Worm (Caenorhabditis elegans): Measurements from ENCODE around the gene C17B7.8.

DNA sequence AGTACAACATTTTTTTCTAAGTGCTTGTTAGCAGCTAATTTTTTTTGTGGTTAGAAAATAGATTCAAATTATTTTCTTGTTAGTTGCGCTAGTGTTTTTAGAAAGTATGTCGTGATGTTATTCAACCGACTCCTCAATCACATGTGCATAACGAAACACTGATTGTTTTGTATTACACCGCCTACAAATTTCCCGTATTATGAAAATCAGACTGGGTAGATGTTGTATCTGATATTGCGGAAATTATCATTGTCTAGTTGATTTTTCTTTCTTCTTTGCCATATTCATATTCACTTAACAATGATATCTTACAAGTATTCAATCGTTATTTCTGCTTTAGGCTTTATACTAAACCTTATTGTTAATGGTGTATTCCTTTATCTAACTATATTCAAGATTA is 27.2 kb upstream of the C17B7.8 start, which contains the start of gene str-63:
- TF ChIP-seq fos-1 (tag; optimal IDR thresholded peaks at IDR 0.05) (no peak), dmd-4 (tag; optimal IDR thresholded peaks at IDR 0.05) (no peak), elt-3 (tag; optimal IDR thresholded peaks at IDR 0.05) (no peak), lin-39 (tag; optimal IDR thresholded peaks at IDR 0.05) (no peak)
